Fruit fly (Drosophila melanogaster) Kc167 (cell line): Measurements from ENCODE around the gene pbl.

Experiments used
- Myc ChIP-seq: fragments of >200 bp; optimal IDR thresholded peaks from 2 replicates; lab custom pipeline; 2017; ENCODE audit warnings: missing external identifiers
- psq ChIP-seq: fragments of >200 bp; optimal IDR thresholded peaks from 2 replicates; lab custom pipeline; 2017; ENCODE audit warnings: missing external identifiers
- ttk ChIP-seq: sonication (Bioruptor generic); optimal IDR thresholded peaks from 2 replicates; lab custom pipeline; 2017; ENCODE audit warnings: missing external identifiers

- TF ChIP-seq Myc, result no peak
- no peak for TF ChIP-seq ttk (lab: Kevin White, UChicago)
- no peak for TF ChIP-seq psq
These were observed 34.3 kb downstream of the pbl start for dm6 chr3L:7877466-7877865.
